Fruit fly (Drosophila melanogaster) whole organism, embryonic: ENCODE results near the gene endos.

ENCODE experiments used
- Ada2b ChIP-seq: fragments of 200-800 bp; sonication (Bioruptor generic); IDR thresholded peaks from 2 replicates; pipeline ENCODE4 v1.3.6; 2022; ENCODE audit warnings: missing biosample characterization, missing genetic modification characterization
- Antp ChIP-seq: fragments of 200-800 bp; sonication (Bioruptor generic); optimal IDR thresholded peaks from 3 replicates; lab custom pipeline; 2016; ENCODE audit warnings: missing biosample characterization, missing genetic modification characterization
- CG10366 ChIP-seq: fragments of 200-800 bp; sonication (Bioruptor generic); IDR thresholded peaks from 2 replicates; pipeline ENCODE4 v1.3.6; 2022; ENCODE audit warnings: missing biosample characterization, missing genetic modification characterization
- CG11247 ChIP-seq: fragments of 200-800 bp; sonication (Bioruptor generic); IDR thresholded peaks from 2 replicates; pipeline ENCODE4 v1.3.6; 2022; ENCODE audit warnings: missing biosample characterization, missing genetic modification characterization
- CG11456 ChIP-seq: fragments of 200-800 bp; sonication (Bioruptor generic); IDR thresholded peaks from 3 replicates; pipeline ENCODE4 v1.3.6; 2022; ENCODE audit warnings: missing biosample characterization, missing genetic modification characterization
- CG12769 ChIP-seq: fragments of 200-800 bp; sonication (Bioruptor generic); optimal IDR thresholded peaks from 2 replicates; lab custom pipeline; 2019; ENCODE audit warnings: missing biosample characterization, mild to moderate bottlenecking, missing genetic modification characterization, moderate library complexity
- CG14860 ChIP-seq: fragments of 200-800 bp; sonication (Bioruptor generic); IDR thresholded peaks from 3 replicates; pipeline ENCODE4 v1.3.6; 2022; ENCODE audit warnings: missing biosample characterization, missing genetic modification characterization; ENCODE audit not compliant: partially characterized antibody
- CG15479 ChIP-seq: fragments of 200-800 bp; sonication (Bioruptor generic); optimal IDR thresholded peaks from 3 replicates; lab custom pipeline; 2019; ENCODE audit warnings: missing biosample characterization, mild to moderate bottlenecking, missing genetic modification characterization, moderate library complexity
- CG15514 ChIP-seq: fragments of 200-800 bp; sonication (Bioruptor generic); optimal IDR thresholded peaks from 3 replicates; lab custom pipeline; 2017; ENCODE audit warnings: missing biosample characterization, missing genetic modification characterization, mild to moderate bottlenecking, moderate library complexity, missing genetic modification reagents
- CG16863 ChIP-seq: fragments of 200-800 bp; sonication (Bioruptor generic); optimal IDR thresholded peaks from 3 replicates; lab custom pipeline; 2016; ENCODE audit warnings: missing biosample characterization, missing genetic modification characterization
- CG17359 ChIP-seq: fragments of 200-800 bp; sonication (Bioruptor generic); optimal IDR thresholded peaks from 3 replicates; lab custom pipeline; 2018; ENCODE audit warnings: missing biosample characterization, mild to moderate bottlenecking, missing genetic modification characterization, moderate library complexity
- CG17385 ChIP-seq: fragments of 200-800 bp; sonication (Bioruptor generic); optimal IDR thresholded peaks from 3 replicates; lab custom pipeline; 2018; ENCODE audit warnings: missing biosample characterization, mild to moderate bottlenecking, missing genetic modification characterization
- CG2116 ChIP-seq: fragments of 200-800 bp; sonication (Bioruptor generic); optimal IDR thresholded peaks from 3 replicates; lab custom pipeline; 2018; ENCODE audit warnings: missing biosample characterization, mild to moderate bottlenecking, missing genetic modification characterization
- CG2199 ChIP-seq: fragments of 200-800 bp; sonication (Bioruptor generic); IDR thresholded peaks from 3 replicates; pipeline ENCODE4 v1.3.6; 2022; ENCODE audit warnings: missing biosample characterization, missing genetic modification characterization
- CG30020 ChIP-seq: fragments of 200-800 bp; optimal IDR thresholded peaks from 2 replicates; lab custom pipeline; 2019; ENCODE audit warnings: missing biosample characterization, mild to moderate bottlenecking, missing genetic modification characterization, moderate library complexity
- CG30431 ChIP-seq: fragments of 200-800 bp; sonication (Bioruptor generic); optimal IDR thresholded peaks from 2 replicates; lab custom pipeline; 2017; ENCODE audit warnings: missing biosample characterization, missing genetic modification characterization
- CG32767 ChIP-seq: fragments of 200-800 bp; sonication (Bioruptor generic); IDR thresholded peaks from 2 replicates; pipeline ENCODE4 v1.3.6; 2022; ENCODE audit warnings: missing biosample characterization, missing genetic modification characterization
- CG3281 ChIP-seq: fragments of 200-800 bp; sonication (Bioruptor generic); optimal IDR thresholded peaks from 3 replicates; lab custom pipeline; 2017; ENCODE audit warnings: missing biosample characterization, mild to moderate bottlenecking, missing genetic modification characterization
- CG7987 ChIP-seq: fragments of 200-800 bp; sonication (Bioruptor generic); optimal IDR thresholded peaks from 2 replicates; lab custom pipeline; 2018; ENCODE audit warnings: missing biosample characterization, mild to moderate bottlenecking, missing genetic modification characterization, moderate library complexity
- Drgx ChIP-seq: fragments of 200-800 bp; sonication (Bioruptor generic); IDR thresholded peaks from 2 replicates; pipeline ENCODE4 v1.3.6; 2022; ENCODE audit warnings: missing biosample characterization, missing genetic modification characterization
- E2f1 ChIP-seq: fragments of 200-800 bp; sonication (Bioruptor generic); IDR thresholded peaks from 2 replicates; pipeline ENCODE4 v1.3.6; 2022; ENCODE audit warnings: missing biosample characterization, missing genetic modification characterization
- E2f2 ChIP-seq: fragments of 200-800 bp; sonication (Bioruptor generic); IDR thresholded peaks from 2 replicates; pipeline ENCODE4 v1.3.6; 2022; ENCODE audit warnings: missing biosample characterization, missing genetic modification characterization
- Ets65A ChIP-seq: fragments of 200-800 bp; sonication (Bioruptor generic); peaks from one replicate; lab custom pipeline; 2016; ENCODE audit warnings: missing biosample characterization, missing genetic modification characterization
- HLHmδ ChIP-seq: fragments of 200-800 bp; sonication (Bioruptor generic); optimal IDR thresholded peaks from 2 replicates; lab custom pipeline; 2018; ENCODE audit warnings: missing biosample characterization, mild to moderate bottlenecking, missing genetic modification characterization, moderate library complexity
- Hey ChIP-seq: fragments of 200-800 bp; sonication (Bioruptor generic); optimal IDR thresholded peaks from 3 replicates; lab custom pipeline; 2018; ENCODE audit warnings: missing biosample characterization, mild to moderate bottlenecking, missing genetic modification characterization
- HmgZ ChIP-seq: fragments of 200-800 bp; sonication (Bioruptor generic); optimal IDR thresholded peaks from 2 replicates; lab custom pipeline; 2018; ENCODE audit warnings: missing biosample characterization, mild to moderate bottlenecking, missing genetic modification characterization
- Hr78 ChIP-seq, 2 experiments: fragments of 200-800 bp in 1 of 2; fragments of >200 bp in 1 of 2; sonication (Bioruptor generic) in 1 of 2; optimal IDR thresholded peaks; 2 replicates each; lab custom pipeline; 2017 to 2019; ENCODE audit warnings: missing biosample characterization in 2 of 2, missing genetic modification characterization in 2 of 2, mild to moderate bottlenecking in 1 of 2, moderate library complexity in 1 of 2
- Nf-YC ChIP-seq: fragments of 200-800 bp; optimal IDR thresholded peaks from 3 replicates; lab custom pipeline; 2019; ENCODE audit warnings: missing biosample characterization, mild to moderate bottlenecking, missing genetic modification characterization, moderate library complexity
- PHDP ChIP-seq: fragments of 200-800 bp; sonication (Bioruptor generic); optimal IDR thresholded peaks from 3 replicates; lab custom pipeline; 2018; ENCODE audit warnings: missing biosample characterization, mild to moderate bottlenecking, missing genetic modification characterization, moderate library complexity
- Ravus ChIP-seq: fragments of 200-800 bp; sonication (Bioruptor generic); IDR thresholded peaks from 2 replicates; pipeline ENCODE4 v1.3.6; 2022; ENCODE audit warnings: missing biosample characterization, missing genetic modification characterization
- Side ChIP-seq: fragments of 200-800 bp; sonication (Bioruptor generic); optimal IDR thresholded peaks from 2 replicates; lab custom pipeline; 2016; ENCODE audit warnings: missing biosample characterization, missing genetic modification characterization
- Sry-δ ChIP-seq: fragments of 200-800 bp; sonication (Bioruptor generic); optimal IDR thresholded peaks from 2 replicates; lab custom pipeline; 2016; ENCODE audit warnings: missing biosample characterization, missing genetic modification characterization
- caup ChIP-seq: fragments of 200-800 bp; sonication (Bioruptor generic); optimal IDR thresholded peaks from 3 replicates; lab custom pipeline; 2017; ENCODE audit warnings: missing biosample characterization, mild to moderate bottlenecking, missing genetic modification characterization, moderate library complexity; ENCODE audit not compliant: severe bottlenecking
- dan ChIP-seq: fragments of 200-800 bp; sonication (Bioruptor generic); IDR thresholded peaks from 2 replicates; pipeline ENCODE4 v1.3.6; 2022; ENCODE audit warnings: missing biosample characterization, missing genetic modification characterization
- dm ChIP-seq: fragments of 200-800 bp; sonication (Bioruptor generic); optimal IDR thresholded peaks from 3 replicates; lab custom pipeline; 2016; ENCODE audit warnings: missing biosample characterization, missing genetic modification characterization
- dmrt99B ChIP-seq: fragments of 200-800 bp; sonication (Bioruptor generic); optimal IDR thresholded peaks from 2 replicates; lab custom pipeline; 2018; ENCODE audit warnings: missing biosample characterization, mild to moderate bottlenecking, missing genetic modification characterization, moderate library complexity
- emc ChIP-seq: fragments of 200-800 bp; sonication (Bioruptor generic); optimal IDR thresholded peaks from 2 replicates; lab custom pipeline; 2016; ENCODE audit warnings: missing biosample characterization, missing genetic modification characterization
- gce ChIP-seq: fragments of 200-800 bp; sonication (Bioruptor generic); IDR thresholded peaks from 3 replicates; pipeline ENCODE4 v1.3.6; 2022; ENCODE audit warnings: missing biosample characterization, missing genetic modification characterization
- kni ChIP-seq: fragments of 200-800 bp; sonication (Bioruptor generic); optimal IDR thresholded peaks from 3 replicates; lab custom pipeline; 2017; ENCODE audit warnings: mild to moderate bottlenecking, missing biosample characterization, missing genetic modification reagents, missing genetic modification characterization
- lmd ChIP-seq: fragments of 200-800 bp; sonication (Bioruptor generic); IDR thresholded peaks from 2 replicates; pipeline ENCODE4 v1.3.6; 2022; ENCODE audit warnings: missing biosample characterization, missing genetic modification characterization
- maf-S ChIP-seq: fragments of 200-800 bp; sonication (Bioruptor generic); optimal IDR thresholded peaks from 2 replicates; lab custom pipeline; 2016; ENCODE audit warnings: missing biosample characterization, missing genetic modification characterization
- mirr ChIP-seq: fragments of 200-800 bp; sonication (Bioruptor generic); optimal IDR thresholded peaks from 3 replicates; lab custom pipeline; 2018; ENCODE audit warnings: missing biosample characterization, mild to moderate bottlenecking, missing genetic modification characterization
- oc ChIP-seq: fragments of 200-800 bp; sonication (Bioruptor generic); optimal IDR thresholded peaks from 2 replicates; lab custom pipeline; 2018; ENCODE audit warnings: missing biosample characterization, mild to moderate bottlenecking, missing genetic modification characterization, moderate library complexity
- onecut ChIP-seq: fragments of 200-800 bp; sonication (Bioruptor generic); IDR thresholded peaks from 2 replicates; pipeline ENCODE4 v1.3.6; 2022; ENCODE audit warnings: missing biosample characterization, missing genetic modification characterization
- pzg ChIP-seq: fragments of 200-800 bp; sonication (Bioruptor generic); optimal IDR thresholded peaks from 3 replicates; lab custom pipeline; 2018; ENCODE audit warnings: missing biosample characterization, mild to moderate bottlenecking, missing genetic modification characterization, moderate library complexity
- rib ChIP-seq: fragments of 200-800 bp; sonication (Bioruptor generic); IDR thresholded peaks from 2 replicates; pipeline ENCODE4 v1.3.6; 2022; ENCODE audit warnings: missing biosample characterization, missing genetic modification characterization
- sc ChIP-seq, 3 experiments: fragments of >200 bp in 2 of 3; fragments of 200-800 bp in 1 of 3; sonication (Bioruptor generic) in 1 of 3; optimal IDR thresholded peaks; 2 replicates in 2 of 3; 3 replicates in 1 of 3; lab custom pipeline; 2017; ENCODE audit warnings: mild to moderate bottlenecking in 1 of 3, missing biosample characterization in 1 of 3, missing genetic modification characterization in 1 of 3, missing genetic modification reagents in 1 of 3
- shn ChIP-seq: fragments of 200-800 bp; sonication (Bioruptor generic); optimal IDR thresholded peaks from 3 replicates; lab custom pipeline; 2016; ENCODE audit warnings: missing biosample characterization, missing genetic modification characterization
- trem ChIP-seq: fragments of 200-800 bp; optimal IDR thresholded peaks from 3 replicates; lab custom pipeline; 2019; ENCODE audit warnings: missing biosample characterization, mild to moderate bottlenecking, missing genetic modification characterization, moderate library complexity
- vnd ChIP-seq: fragments of 200-800 bp; sonication (Bioruptor generic); IDR thresholded peaks from 3 replicates; pipeline ENCODE4 v1.3.6; 2022; ENCODE audit warnings: missing biosample characterization, missing genetic modification characterization; ENCODE audit not compliant: partially characterized antibody

endos gene

dm6 chr3L:14004041-14004407, 27.5 kb downstream of the endos start (continued):
- TF ChIP-seq rib (GFP tag; lab: Robert Waterston, UW) = peak; percentile 98
- TF ChIP-seq CG30431 (GFP tag; lab: Kevin White, UChicago) = no peak
- no peak for TF ChIP-seq E2f1 (GFP tag; lab: Robert Waterston, UW)
- no peak for TF ChIP-seq Antp (GFP tag; lab: Kevin White, UChicago)
- TF ChIP-seq Drgx (GFP tag; lab: Robert Waterston, UW) = peak; percentile 37; the same call in 1 of the 2 replicates
- peak; percentile 12 for TF ChIP-seq oc (tag; lab: Kevin White, UChicago)
- TF ChIP-seq CG14860 (GFP tag; lab: Robert Waterston, UW) = no peak
- TF ChIP-seq emc (GFP tag; lab: Kevin White, UChicago) = no peak
- TF ChIP-seq CG12769 = peak; percentile 55
- TF ChIP-seq dmrt99B (tag; lab: Kevin White, UChicago) = peak; percentile 1
- TF ChIP-seq Ada2b (GFP tag; lab: Robert Waterston, UW) = no peak
- TF ChIP-seq HmgZ (tag; lab: Kevin White, UChicago) = peak; percentile 37
- no peak for TF ChIP-seq maf-S (GFP tag; lab: Kevin White, UChicago)
- TF ChIP-seq CG2199 (GFP tag; lab: Robert Waterston, UW) = peak; percentile 64; the same call in 2 of the 3 replicates
- TF ChIP-seq E2f2 = 0 out of 2 replicates have a peak, but pooled peaks have one; percentile 17
- peak; percentile 54 for TF ChIP-seq pzg
- TF ChIP-seq mirr (GFP tag; lab: Kevin White, UChicago) = peak; percentile 71
- TF ChIP-seq Hey = peak; percentile 2
- TF ChIP-seq vnd (GFP tag; lab: Robert Waterston, UW) = no peak
- TF ChIP-seq trem (tag; lab: Kevin White, UChicago) = peak; percentile 21
- TF ChIP-seq lmd (GFP tag; lab: Robert Waterston, UW) = 0 out of 2 replicates have a peak, but pooled peaks have one; percentile 16
- peak; percentile 17 for TF ChIP-seq Sry-δ (GFP tag; lab: Kevin White, UChicago)
- TF ChIP-seq shn (GFP tag; lab: Kevin White, UChicago) = no peak
- peak; percentile 40 for TF ChIP-seq Ets65A
- TF ChIP-seq CG3281 (GFP tag; lab: Kevin White, UChicago) = no peak
- TF ChIP-seq Side = peak; percentile 2
- 0 out of 2 replicates have a peak, but pooled peaks have one; percentile 31 for TF ChIP-seq CG32767 (GFP tag; lab: Robert Waterston, UW)
- peak; percentile 41 for TF ChIP-seq dm (GFP tag; lab: Kevin White, UChicago)
- TF ChIP-seq CG2116 (GFP tag; lab: Kevin White, UChicago) = peak; percentile 17
- TF ChIP-seq gce (GFP tag; lab: Robert Waterston, UW) = 0 out of 3 replicates have a peak, but pooled peaks have one; percentile 26
- peak; percentile 64 for TF ChIP-seq CG17385 (GFP tag; lab: Kevin White, UChicago)
- TF ChIP-seq Nf-YC (tag; lab: Kevin White, UChicago) = peak; percentile 66
- TF ChIP-seq kni (GFP tag; lab: Kevin White, UChicago) = no peak
- peak; percentile 35 for TF ChIP-seq PHDP (tag; lab: Kevin White, UChicago)
- TF ChIP-seq Hr78 (GFP tag; optimal IDR thresholded peaks at IDR 0.05; lab: Kevin White, UChicago) = no peak
- peak; percentile 13; the same call in 1 of the 2 replicates for TF ChIP-seq CG10366 (GFP tag; lab: Robert Waterston, UW)
- peak; percentile 76 for TF ChIP-seq CG7987 (GFP tag; lab: Kevin White, UChicago)
- TF ChIP-seq onecut (GFP tag; lab: Robert Waterston, UW) = peak; percentile 22; the same call in 1 of the 2 replicates
- peak; percentile 58 for TF ChIP-seq caup
- 0 out of 3 replicates have a peak, but pooled peaks have one; percentile 34 for TF ChIP-seq CG11456 (GFP tag; lab: Robert Waterston, UW)
- TF ChIP-seq dan (GFP tag; lab: Robert Waterston, UW) = no peak
- TF ChIP-seq Ravus (GFP tag; lab: Robert Waterston, UW) = no peak
- peak; percentile 68 for TF ChIP-seq HLHmδ (GFP tag; lab: Kevin White, UChicago)
- TF ChIP-seq CG15514 (GFP tag; lab: Kevin White, UChicago) = peak; percentile 19
- peak; percentile 40; the same call in 1 of the 2 replicates for TF ChIP-seq CG11247 (GFP tag; lab: Robert Waterston, UW)
- TF ChIP-seq CG17359 = no peak
- TF ChIP-seq CG16863 = no peak
- no peak for TF ChIP-seq sc (optimal IDR thresholded peaks at IDR 0.05; lab: Kevin White, UChicago)
- TF ChIP-seq sc (GFP tag; optimal IDR thresholded peaks at IDR 0.05; lab: Kevin White, UChicago) = no peak
- TF ChIP-seq CG15479 (GFP tag; lab: Kevin White, UChicago) = peak; percentile 63
- TF ChIP-seq CG30020 (tag; lab: Kevin White, UChicago) = peak; percentile 4
